Worm (Caenorhabditis elegans): Measurements from ENCODE around the gene plc-4.

- no peak for TF ChIP-seq ets-4 (GFP tag; optimal IDR thresholded peaks at IDR 0.05)
- TF ChIP-seq unc-62 (GFP tag; optimal IDR thresholded peaks at IDR 0.05): no peak
- TF ChIP-seq tbx-9 (tag; optimal IDR thresholded peaks at IDR 0.05; ENCODE audit: borderline replicate concordance): no peak
- TF ChIP-seq dpl-1 (GFP tag; optimal IDR thresholded peaks at IDR 0.05): peak; percentile 40
- TF ChIP-seq T07F8.4 (tag; optimal IDR thresholded peaks at IDR 0.05): no peak
- no peak for TF ChIP-seq ceh-40 (GFP tag; IDR thresholded peaks at IDR 0.05)
- no peak for TF ChIP-seq nhr-90 (tag; optimal IDR thresholded peaks at IDR 0.05)
- TF ChIP-seq Y53F4B.3 (GFP tag; IDR thresholded peaks at IDR 0.05): no peak
- TF ChIP-seq nhr-120 (GFP tag; IDR thresholded peaks at IDR 0.05): no peak
- TF ChIP-seq madf-6 (GFP tag; IDR thresholded peaks at IDR 0.05): peak; percentile 54; the same call in 1 of the 2 replicates
- no peak for TF ChIP-seq ama-1 (optimal IDR thresholded peaks at IDR 0.05)
- no peak for TF ChIP-seq ama-1 (GFP tag; optimal IDR thresholded peaks at IDR 0.05)
- TF ChIP-seq pha-4 (tag; optimal IDR thresholded peaks at IDR 0.05): no peak
These were observed 3.6 kb downstream of the plc-4 start for ce11 chrIV:7508850-7509249.

Measured in whole organism, young adult.